Worm (Caenorhabditis elegans): ENCODE measurements around the gene F18A11.5.

Gene F18A11.5

DNA sequence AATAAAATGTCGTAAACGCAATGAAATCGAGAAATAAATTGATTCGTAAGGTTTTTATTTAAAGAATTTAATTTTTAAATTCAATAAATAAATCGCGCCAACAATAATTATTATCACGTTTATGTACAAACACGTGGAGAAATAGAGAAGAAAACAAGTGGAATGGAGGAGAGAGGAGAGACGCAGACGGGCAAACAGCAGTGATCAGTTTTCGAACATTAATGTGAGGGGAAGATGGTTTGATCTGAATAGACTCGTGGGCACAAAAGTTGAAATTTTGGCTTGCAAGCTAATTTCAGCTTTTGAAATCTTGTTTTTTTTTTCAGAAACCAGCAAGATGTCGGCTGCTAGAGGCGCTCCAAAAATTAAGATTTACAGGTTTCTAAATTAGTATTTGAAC lies 17.8 kb downstream of the F18A11.5 start, which contains the start of gene hphd-1:
Gene hphd-1, minus strand, starts transcription at position 323 of the 400 bp plus-strand sequence.
- TF ChIP-seq fos-1 (tag; optimal IDR thresholded peaks at IDR 0.05) (no peak), grh-1 (GFP tag; IDR thresholded peaks at IDR 0.05) (peak; percentile 43; the same call in 1 of the 2 replicates), hlh-4 (tag; optimal IDR thresholded peaks at IDR 0.05) (no peak), vab-15 (tag; optimal IDR thresholded peaks at IDR 0.05) (no peak), unc-86 (tag; optimal IDR thresholded peaks at IDR 0.05) (no peak), fkh-8 (tag; optimal IDR thresholded peaks at IDR 0.05) (no peak), egl-27 (tag; optimal IDR thresholded peaks at IDR 0.05) (no peak), nhr-19 (GFP tag; conservative IDR thresholded peaks at IDR 0.05) (peak; percentile 50), F16B12.6 (tag; optimal IDR thresholded peaks at IDR 0.05) (no peak), unc-130 (tag; optimal IDR thresholded peaks at IDR 0.05) (no peak), efl-3 (GFP tag; optimal IDR thresholded peaks at IDR 0.05) (no peak), ceh-63 (GFP tag; optimal IDR thresholded peaks at IDR 0.05) (no peak), fkh-10 (GFP tag; optimal IDR thresholded peaks at IDR 0.05) (no peak), alr-1 (tag; optimal IDR thresholded peaks at IDR 0.05; ENCODE audit: borderline replicate concordance) (no peak), C16A3.4 (tag; optimal IDR thresholded peaks at IDR 0.05) (peak; percentile 60), lin-14 (GFP tag; optimal IDR thresholded peaks at IDR 0.05) (peak; percentile 73), elt-2 (tag; optimal IDR thresholded peaks at IDR 0.05) (peak; percentile 51), unc-30 (tag; optimal IDR thresholded peaks at IDR 0.05) (no peak), blmp-1 (tag; optimal IDR thresholded peaks at IDR 0.05) (peak; percentile 60), mdl-1 (tag; optimal IDR thresholded peaks at IDR 0.05) (peak in 1 of 2 experiments; percentile 85), jun-1 (tag; optimal IDR thresholded peaks at IDR 0.05) (no peak), ceh-88 (GFP tag; IDR thresholded peaks at IDR 0.05) (no peak), mab-9 (GFP tag; IDR thresholded peaks at IDR 0.05) (no peak), irx-1 (tag; optimal IDR thresholded peaks at IDR 0.05) (no peak), unc-62 (GFP tag; optimal IDR thresholded peaks at IDR 0.05) (no peak), sox-4 (tag; optimal IDR thresholded peaks at IDR 0.05) (no peak), hpl-2 (GFP tag; optimal IDR thresholded peaks at IDR 0.05) (no peak), nhr-28 (tag; optimal IDR thresholded peaks at IDR 0.05) (no peak), snpc-4 (tag; optimal IDR thresholded peaks at IDR 0.05) (no peak), mep-1 (tag; optimal IDR thresholded peaks at IDR 0.05) (peak; percentile 53), dsc-1 (tag; optimal IDR thresholded peaks at IDR 0.05) (peak; percentile 28), nhr-90 (tag; optimal IDR thresholded peaks at IDR 0.05; ENCODE audit: poor library complexity) (peak; percentile 72), nhr-47 (tag; optimal IDR thresholded peaks at IDR 0.05) (peak; percentile 52), unc-98 (GFP tag; IDR thresholded peaks at IDR 0.05) (no peak), dpl-1 (GFP tag; optimal IDR thresholded peaks at IDR 0.05) (peak in 2 of 3 experiments; percentile 4 to 14), skn-1 (tag; optimal IDR thresholded peaks at IDR 0.05) (no peak), ceh-82 (tag; optimal IDR thresholded peaks at IDR 0.05) (no peak), pax-3 (tag; optimal IDR thresholded peaks at IDR 0.05) (no peak), swsn-7 (tag; optimal IDR thresholded peaks at IDR 0.05) (peak; percentile 29), zip-4 (GFP tag; optimal IDR thresholded peaks at IDR 0.05) (no peak), ztf-4 (tag; optimal IDR thresholded peaks at IDR 0.05) (peak; percentile 26), ces-1 (GFP tag; optimal IDR thresholded peaks at IDR 0.05) (no peak), pqm-1 (tag; optimal IDR thresholded peaks at IDR 0.05) (no peak), Y116A8C.19 (tag; optimal IDR thresholded peaks at IDR 0.05; ENCODE audit: borderline replicate concordance) (no peak), fkh-4 (tag; optimal IDR thresholded peaks at IDR 0.05; ENCODE audit: borderline replicate concordance) (no peak), tbx-2 (tag; optimal IDR thresholded peaks at IDR 0.05) (peak; percentile 26), lin-13 (GFP tag; optimal IDR thresholded peaks at IDR 0.05) (no peak), aha-1 (tag; optimal IDR thresholded peaks at IDR 0.05) (no peak), lin-35 (GFP tag; optimal IDR thresholded peaks at IDR 0.05) (peak in 1 of 2 experiments; percentile 67), ets-5 (GFP tag; IDR thresholded peaks at IDR 0.05) (no peak), lir-3 (tag; optimal IDR thresholded peaks at IDR 0.05; ENCODE audit: poor library complexity) (no peak), tlp-1 (tag; optimal IDR thresholded peaks at IDR 0.05) (no peak), hlh-17 (GFP tag; optimal IDR thresholded peaks at IDR 0.05; ENCODE audit: borderline replicate concordance) (no peak)

All from whole organism, L1 larva.